Worm (Caenorhabditis elegans): Measurements from ENCODE around the gene F26G1.11.

The F26G1.11 gene

ce11 chrII:4776933-4777332 is at the start of gene F26G1.11:
TSS of gene F26G1.11 (plus strand) at chrII:4777137.
- TF ChIP-seq dao-5 (tag; optimal IDR thresholded peaks at IDR 0.05) (no peak), him-1 (tag; optimal IDR thresholded peaks at IDR 0.05) (no peak), W03F9.2 (tag; optimal IDR thresholded peaks at IDR 0.05) (no peak)

- no peak for TF ChIP-seq him-1 (tag; optimal IDR thresholded peaks at IDR 0.05)
- no peak for TF ChIP-seq W03F9.2 (tag; optimal IDR thresholded peaks at IDR 0.05)
- TF ChIP-seq dao-5 (tag; optimal IDR thresholded peaks at IDR 0.05), result no peak
Observed at ce11 chrII:4727769-4728168, 49.2 kb upstream of the F26G1.11 start, which contains the start of gene ttr-41. TSS of gene ttr-41 (minus strand) at chrII:4727869.

- TF ChIP-seq him-1 (tag; optimal IDR thresholded peaks at IDR 0.05) (no peak), W03F9.2 (tag; optimal IDR thresholded peaks at IDR 0.05) (peak; percentile 29)
Observed at ce11 chrII:4728687-4729086, 48.2 kb upstream of the F26G1.11 start.

- TF ChIP-seq W03F9.2 (tag; optimal IDR thresholded peaks at IDR 0.05), result no peak
- no peak for TF ChIP-seq dao-5 (tag; optimal IDR thresholded peaks at IDR 0.05)
- TF ChIP-seq him-1 (tag; optimal IDR thresholded peaks at IDR 0.05), result no peak
Observed at ce11 chrII:4729733-4730132, 47.2 kb upstream of the F26G1.11 start, which contains the start of gene F41C3.7. TSS of gene F41C3.7 (plus strand) at chrII:4730033.

ce11 chrII:4733848-4734247 is 43.1 kb upstream of the F26G1.11 start, which contains the start of gene F41C3.11:
TSS of gene F41C3.11 (minus strand) at chrII:4733948.
- TF ChIP-seq dao-5 (tag; optimal IDR thresholded peaks at IDR 0.05) (no peak), W03F9.2 (tag; optimal IDR thresholded peaks at IDR 0.05) (no peak), him-1 (tag; optimal IDR thresholded peaks at IDR 0.05) (no peak)

ce11 chrII:4734477-4734876 is 42.5 kb upstream of the F26G1.11 start:
- TF ChIP-seq him-1 (tag; optimal IDR thresholded peaks at IDR 0.05) (no peak), dao-5 (tag; optimal IDR thresholded peaks at IDR 0.05) (no peak), W03F9.2 (tag; optimal IDR thresholded peaks at IDR 0.05) (no peak)

- TF ChIP-seq W03F9.2 (tag; optimal IDR thresholded peaks at IDR 0.05) (no peak), dao-5 (tag; optimal IDR thresholded peaks at IDR 0.05) (no peak), him-1 (tag; optimal IDR thresholded peaks at IDR 0.05) (no peak)
Observed at ce11 chrII:4736585-4736984, 40.4 kb upstream of the F26G1.11 start.

- TF ChIP-seq him-1 (tag; optimal IDR thresholded peaks at IDR 0.05), result no peak
- no peak for TF ChIP-seq W03F9.2 (tag; optimal IDR thresholded peaks at IDR 0.05)
- no peak for TF ChIP-seq dao-5 (tag; optimal IDR thresholded peaks at IDR 0.05)
Observed at ce11 chrII:4737348-4737747, 39.6 kb upstream of the F26G1.11 start, which contains the start of gene ctsa-1.1. TSS of gene ctsa-1.1 (plus strand) at chrII:4737648.

ce11 chrII:4739984-4740462 is 36.9 kb upstream of the F26G1.11 start, which contains the start of gene eas-1:
TSS of gene eas-1 (plus strand) at chrII:4740412.
- peak; percentile 57 for TF ChIP-seq him-1 (tag; optimal IDR thresholded peaks at IDR 0.05)
- TF ChIP-seq dao-5 (tag; optimal IDR thresholded peaks at IDR 0.05), result no peak
- TF ChIP-seq W03F9.2 (tag; optimal IDR thresholded peaks at IDR 0.05), result peak; percentile 86

ce11 chrII:4741527-4742187 is 35.3 kb upstream of the F26G1.11 start, which contains the start of gene acs-11:
TSS of gene acs-11 (plus strand) at chrII:4742137.
- TF ChIP-seq W03F9.2 (tag; optimal IDR thresholded peaks at IDR 0.05), result no peak
- TF ChIP-seq dao-5 (tag; optimal IDR thresholded peaks at IDR 0.05), result no peak
- TF ChIP-seq him-1 (tag; optimal IDR thresholded peaks at IDR 0.05), result no peak

ce11 chrII:4745281-4745680 is 31.7 kb upstream of the F26G1.11 start:
- TF ChIP-seq W03F9.2 (tag; optimal IDR thresholded peaks at IDR 0.05), result no peak
- TF ChIP-seq dao-5 (tag; optimal IDR thresholded peaks at IDR 0.05), result no peak
- TF ChIP-seq him-1 (tag; optimal IDR thresholded peaks at IDR 0.05), result no peak

ce11 chrII:4747063-4747462 is 29.9 kb upstream of the F26G1.11 start:
- no peak for TF ChIP-seq dao-5 (tag; optimal IDR thresholded peaks at IDR 0.05)
- no peak for TF ChIP-seq him-1 (tag; optimal IDR thresholded peaks at IDR 0.05)
- no peak for TF ChIP-seq W03F9.2 (tag; optimal IDR thresholded peaks at IDR 0.05)

ce11 chrII:4747697-4748096 is 29.2 kb upstream of the F26G1.11 start:
- no peak for TF ChIP-seq him-1 (tag; optimal IDR thresholded peaks at IDR 0.05)
- no peak for TF ChIP-seq dao-5 (tag; optimal IDR thresholded peaks at IDR 0.05)
- TF ChIP-seq W03F9.2 (tag; optimal IDR thresholded peaks at IDR 0.05), result no peak

- TF ChIP-seq W03F9.2 (tag; optimal IDR thresholded peaks at IDR 0.05) (no peak), him-1 (tag; optimal IDR thresholded peaks at IDR 0.05) (no peak), dao-5 (tag; optimal IDR thresholded peaks at IDR 0.05) (no peak)
Observed at ce11 chrII:4748374-4748773, 28.6 kb upstream of the F26G1.11 start.

All from whole organism, L4/young adult.